Fruit fly (Drosophila melanogaster): ENCODE results near the gene CG32573.

The CG32573 gene

dm6 chrX:16643363-16643946 is 7.7 kb upstream of the CG32573 start:
- TF ChIP-seq noc (tag; optimal IDR thresholded peaks at IDR 0.05), result no peak

dm6 chrX:16644535-16645131 is 6.5 kb upstream of the CG32573 start:
- TF ChIP-seq noc (tag; optimal IDR thresholded peaks at IDR 0.05), result no peak

- no peak for TF ChIP-seq noc (tag; optimal IDR thresholded peaks at IDR 0.05)
Measured at dm6 chrX:16645472-16645871, 5.7 kb upstream of the CG32573 start.

dm6 chrX:16647092-16647632 is 4.0 kb upstream of the CG32573 start:
- TF ChIP-seq noc (tag; optimal IDR thresholded peaks at IDR 0.05), result no peak

- TF ChIP-seq noc (tag; optimal IDR thresholded peaks at IDR 0.05), result no peak
Measured at dm6 chrX:16647737-16648434, 3.3 kb upstream of the CG32573 start.

- TF ChIP-seq noc (tag; optimal IDR thresholded peaks at IDR 0.05), result no peak
Measured at dm6 chrX:16648435-16648781, 2.8 kb upstream of the CG32573 start.

- TF ChIP-seq noc (tag; optimal IDR thresholded peaks at IDR 0.05), result peak; percentile 29
Measured at dm6 chrX:16650078-16651063, 805 bp upstream of the CG32573 start.

dm6 chrX:16651625-16652024 is 449 bp downstream of the CG32573 start:
- no peak for TF ChIP-seq noc (tag; optimal IDR thresholded peaks at IDR 0.05)

- no peak for TF ChIP-seq noc (tag; optimal IDR thresholded peaks at IDR 0.05)
Measured at dm6 chrX:16654931-16655409, 3.8 kb downstream of the CG32573 start, which contains the start of the genes Nemp and r. Gene Nemp, minus strand, starts transcription at chrX:16655015. Gene r, plus strand, starts transcription at chrX:16655359.

dm6 chrX:16655724-16656235 is 4.6 kb downstream of the CG32573 start:
- TF ChIP-seq noc (tag; optimal IDR thresholded peaks at IDR 0.05), result peak; percentile 57

dm6 chrX:16660632-16661031 is 9.5 kb downstream of the CG32573 start:
- no peak for TF ChIP-seq noc (tag; optimal IDR thresholded peaks at IDR 0.05)

- TF ChIP-seq noc (tag; optimal IDR thresholded peaks at IDR 0.05), result no peak
Measured at dm6 chrX:16664405-16665064, 13.4 kb downstream of the CG32573 start, which contains the start of gene CG15865. Gene CG15865, minus strand, starts transcription at chrX:16664455.

- TF ChIP-seq noc (tag; optimal IDR thresholded peaks at IDR 0.05), result no peak
Measured at dm6 chrX:16669849-16670248, 18.7 kb downstream of the CG32573 start.

dm6 chrX:16670262-16670661 is 19.1 kb downstream of the CG32573 start:
- TF ChIP-seq noc (tag; optimal IDR thresholded peaks at IDR 0.05), result no peak
